Worm (Caenorhabditis elegans): Measurements from ENCODE around the gene F41G3.19.

F41G3.19 gene

DNA sequence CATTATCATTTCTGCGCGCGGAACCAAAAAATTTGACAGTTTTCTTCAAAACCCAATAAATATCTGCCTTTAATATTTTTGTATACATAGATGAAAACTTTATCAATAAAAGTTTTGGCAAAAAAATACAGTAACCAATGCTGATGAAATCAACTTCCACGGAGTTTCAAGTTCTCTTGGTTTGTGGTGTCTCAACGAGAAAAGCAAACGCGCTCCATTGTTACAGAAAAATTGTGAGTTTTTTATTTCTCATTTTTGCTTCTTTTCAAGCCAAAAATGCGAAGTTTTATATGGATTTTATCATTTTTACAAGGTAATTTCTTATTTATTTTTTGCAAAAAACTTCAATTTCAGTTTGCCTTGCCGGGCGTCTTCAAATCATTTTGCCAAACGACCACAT lies 17.3 kb downstream of the F41G3.19 start, which contains the start of gene T14B4.3 (continued):
- TF ChIP-seq blmp-1 (tag; optimal IDR thresholded peaks at IDR 0.05; ENCODE audit: insufficient read depth) (no peak), lin-39 (tag; optimal IDR thresholded peaks at IDR 0.05) (no peak), sma-9 (GFP tag; optimal IDR thresholded peaks at IDR 0.05) (peak; percentile 51), sma-9 (tag; optimal IDR thresholded peaks at IDR 0.05) (no peak), nhr-10 (tag; optimal IDR thresholded peaks at IDR 0.05) (no peak), zag-1 (tag; optimal IDR thresholded peaks at IDR 0.05) (no peak), crh-2 (tag; optimal IDR thresholded peaks at IDR 0.05) (peak; percentile 68), lin-13 (GFP tag; optimal IDR thresholded peaks at IDR 0.05) (peak; percentile 47), nhr-12 (tag; optimal IDR thresholded peaks at IDR 0.05) (no peak)

DNA sequence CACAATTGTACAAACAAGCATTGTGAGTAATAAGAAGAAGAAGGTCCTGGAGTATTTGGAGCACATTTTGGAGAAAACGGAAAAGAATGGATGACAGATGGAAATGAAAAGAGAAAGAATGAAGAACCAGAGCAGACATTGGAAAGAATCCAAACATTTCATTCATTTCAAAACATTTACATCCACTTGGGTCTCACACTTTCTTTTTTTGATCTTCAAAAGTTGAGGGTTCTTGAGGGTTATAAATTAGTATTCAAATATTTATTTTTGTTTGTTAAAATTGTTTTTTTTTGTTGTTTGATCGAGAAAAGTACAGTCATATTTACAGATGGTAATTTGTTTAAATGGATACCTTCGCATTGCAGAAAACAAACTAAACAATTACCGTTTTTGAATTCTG lies 18.2 kb downstream of the F41G3.19 start, which contains the start of gene T14B4.9:
Gene T14B4.9 (minus strand): TSS at position 101 of the 400 bp plus-strand sequence.
- TF ChIP-seq F13H6.1 (tag; optimal IDR thresholded peaks at IDR 0.05) (no peak), nhr-21 (tag; optimal IDR thresholded peaks at IDR 0.05) (no peak), blmp-1 (tag; optimal IDR thresholded peaks at IDR 0.05; ENCODE audit: insufficient read depth) (no peak), ztf-4 (tag; optimal IDR thresholded peaks at IDR 0.05) (no peak), alr-1 (tag; optimal IDR thresholded peaks at IDR 0.05) (no peak)

DNA sequence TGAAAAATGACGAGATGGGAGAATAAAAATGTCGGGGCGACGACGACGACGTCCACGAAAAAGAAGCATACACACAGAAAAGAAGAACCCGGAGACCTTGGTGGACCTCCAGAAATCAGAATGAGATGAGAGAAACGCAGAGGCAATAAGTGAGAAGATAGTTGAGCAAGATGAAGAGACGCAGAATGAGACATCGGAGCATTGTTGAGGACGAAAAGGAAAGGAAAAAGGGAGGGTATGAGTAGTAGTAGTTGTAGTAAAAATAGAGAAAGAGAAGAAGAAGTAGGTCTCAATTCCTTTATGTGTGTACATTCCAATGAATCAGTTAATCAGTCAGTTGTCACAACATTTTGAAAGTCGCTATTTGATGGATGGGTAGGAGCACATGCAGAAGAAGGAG lies 22.6 kb downstream of the F41G3.19 start, which contains the start of gene T14B4.8:
Gene T14B4.8 (minus strand): TSS at position 60 of the 400 bp plus-strand sequence.
- TF ChIP-seq sma-9 (GFP tag; optimal IDR thresholded peaks at IDR 0.05): no peak
- TF ChIP-seq sma-9 (tag; optimal IDR thresholded peaks at IDR 0.05): no peak
- peak; percentile 45 for TF ChIP-seq C34F6.9 (tag; optimal IDR thresholded peaks at IDR 0.05)
- TF ChIP-seq ama-1 (optimal IDR thresholded peaks at IDR 0.05): no peak
- no peak for TF ChIP-seq nhr-21 (tag; optimal IDR thresholded peaks at IDR 0.05)
- no peak for TF ChIP-seq ztf-4 (tag; optimal IDR thresholded peaks at IDR 0.05)
- TF ChIP-seq snpc-4 (tag; optimal IDR thresholded peaks at IDR 0.05): peak; percentile 4
- TF ChIP-seq nhr-23 (tag; optimal IDR thresholded peaks at IDR 0.05): no peak
- TF ChIP-seq nhr-12 (tag; optimal IDR thresholded peaks at IDR 0.05): no peak
- TF ChIP-seq lsy-2 (tag; optimal IDR thresholded peaks at IDR 0.05): peak in 1 of 2 experiments; percentile 8
- TF ChIP-seq lin-39 (tag; optimal IDR thresholded peaks at IDR 0.05): no peak
- peak; percentile 51 for TF ChIP-seq unc-55 (GFP tag; optimal IDR thresholded peaks at IDR 0.05)
- TF ChIP-seq sma-3 (GFP tag; optimal IDR thresholded peaks at IDR 0.05): no peak
- TF ChIP-seq mbf-1 (tag; optimal IDR thresholded peaks at IDR 0.05): no peak
- TF ChIP-seq nhr-129 (tag; optimal IDR thresholded peaks at IDR 0.05): peak; percentile 18
- TF ChIP-seq zag-1 (tag; optimal IDR thresholded peaks at IDR 0.05): peak; percentile 23
- no peak for TF ChIP-seq fos-1 (tag; optimal IDR thresholded peaks at IDR 0.05)

- no peak for TF ChIP-seq nhr-23 (tag; optimal IDR thresholded peaks at IDR 0.05)
- TF ChIP-seq sma-9 (GFP tag; optimal IDR thresholded peaks at IDR 0.05): no peak
- no peak for TF ChIP-seq sma-9 (tag; optimal IDR thresholded peaks at IDR 0.05)
- TF ChIP-seq ztf-4 (tag; optimal IDR thresholded peaks at IDR 0.05): no peak
- no peak for TF ChIP-seq lin-11 (tag; optimal IDR thresholded peaks at IDR 0.05)
- no peak for TF ChIP-seq zag-1 (tag; optimal IDR thresholded peaks at IDR 0.05)
- TF ChIP-seq sem-4 (tag; optimal IDR thresholded peaks at IDR 0.05): no peak
- no peak for TF ChIP-seq nhr-25 (tag; optimal IDR thresholded peaks at IDR 0.05)
- TF ChIP-seq fos-1 (tag; optimal IDR thresholded peaks at IDR 0.05): no peak
- TF ChIP-seq nhr-12 (tag; optimal IDR thresholded peaks at IDR 0.05): no peak
- TF ChIP-seq unc-55 (GFP tag; optimal IDR thresholded peaks at IDR 0.05): no peak
- no peak for TF ChIP-seq dmd-4 (tag; optimal IDR thresholded peaks at IDR 0.05)
- no peak for TF ChIP-seq nhr-6 (tag; optimal IDR thresholded peaks at IDR 0.05)
- no peak for TF ChIP-seq sma-3 (GFP tag; optimal IDR thresholded peaks at IDR 0.05)
- no peak for TF ChIP-seq snpc-4 (tag; optimal IDR thresholded peaks at IDR 0.05)
- TF ChIP-seq R02D3.7 (tag; optimal IDR thresholded peaks at IDR 0.05): no peak
- no peak for TF ChIP-seq Y55F3AM.14 (GFP tag; optimal IDR thresholded peaks at IDR 0.05)
- TF ChIP-seq nhr-237 (tag; optimal IDR thresholded peaks at IDR 0.05): no peak
- TF ChIP-seq nhr-77 (tag; optimal IDR thresholded peaks at IDR 0.05): no peak
- TF ChIP-seq nhr-11 (tag; optimal IDR thresholded peaks at IDR 0.05): no peak
- TF ChIP-seq nhr-21 (tag; optimal IDR thresholded peaks at IDR 0.05): no peak
These were observed 25.1 kb downstream of the F41G3.19 start for ce11 chrII:6726814-6727213.

- no peak for TF ChIP-seq ztf-11 (tag; optimal IDR thresholded peaks at IDR 0.05)
- TF ChIP-seq mab-5 (tag; optimal IDR thresholded peaks at IDR 0.05): no peak
- peak; percentile 3 for TF ChIP-seq F13H6.1 (tag; optimal IDR thresholded peaks at IDR 0.05)
- peak; percentile 30 for TF ChIP-seq crh-2 (tag; optimal IDR thresholded peaks at IDR 0.05)
- no peak for TF ChIP-seq peb-1 (tag; optimal IDR thresholded peaks at IDR 0.05)
- TF ChIP-seq nhr-129 (tag; optimal IDR thresholded peaks at IDR 0.05): peak; percentile 54
- TF ChIP-seq unc-55 (GFP tag; optimal IDR thresholded peaks at IDR 0.05): no peak
- TF ChIP-seq nhr-6 (tag; optimal IDR thresholded peaks at IDR 0.05): no peak
- TF ChIP-seq sma-9 (GFP tag; optimal IDR thresholded peaks at IDR 0.05): peak; percentile 11
- no peak for TF ChIP-seq sma-9 (tag; optimal IDR thresholded peaks at IDR 0.05)
- TF ChIP-seq gmeb-1 (tag; optimal IDR thresholded peaks at IDR 0.05): peak; percentile 26
- TF ChIP-seq aly-2 (tag; optimal IDR thresholded peaks at IDR 0.05): no peak
- TF ChIP-seq C34F6.9 (tag; optimal IDR thresholded peaks at IDR 0.05): peak; percentile 23
- TF ChIP-seq unc-62 (GFP tag; optimal IDR thresholded peaks at IDR 0.05): no peak
- peak; percentile 17 for TF ChIP-seq snpc-4 (tag; optimal IDR thresholded peaks at IDR 0.05)
- no peak for TF ChIP-seq ceh-82 (tag; optimal IDR thresholded peaks at IDR 0.05)
- TF ChIP-seq lsy-2 (tag; optimal IDR thresholded peaks at IDR 0.05): peak in 1 of 2 experiments; percentile 39
- TF ChIP-seq lin-11 (tag; optimal IDR thresholded peaks at IDR 0.05): no peak
- no peak for TF ChIP-seq ztf-1 (GFP tag; conservative IDR thresholded peaks at IDR 0.05)
- TF ChIP-seq alr-1 (tag; optimal IDR thresholded peaks at IDR 0.05): no peak
- TF ChIP-seq lin-13 (GFP tag; optimal IDR thresholded peaks at IDR 0.05): peak; percentile 14
- TF ChIP-seq unc-39 (tag; optimal IDR thresholded peaks at IDR 0.05): no peak
- no peak for TF ChIP-seq fos-1 (tag; optimal IDR thresholded peaks at IDR 0.05)
- no peak for TF ChIP-seq dmd-4 (tag; optimal IDR thresholded peaks at IDR 0.05)
- no peak for TF ChIP-seq nhr-25 (tag; optimal IDR thresholded peaks at IDR 0.05)
- no peak for TF ChIP-seq sem-4 (tag; optimal IDR thresholded peaks at IDR 0.05)
- TF ChIP-seq nhr-10 (tag; optimal IDR thresholded peaks at IDR 0.05): no peak
These were observed 30.3 kb downstream of the F41G3.19 start for ce11 chrII:6721581-6721980.
